Worm (Caenorhabditis elegans) whole organism, L2 larva: Measurements from ENCODE around the gene R04F11.3.
A peak's percentile ranks its signal among the peaks of the same experiment; 100 is the strongest.

ENCODE experiments used
- ama-1 ChIP-seq: fragments of 150-350 bp; optimal IDR thresholded peaks from 2 replicates; lab custom pipeline; 2018; ENCODE audit warnings: inconsistent platforms
- egl-27 ChIP-seq: sonication (generic microtip); optimal IDR thresholded peaks from 3 replicates; lab custom pipeline; 2017; ENCODE audit warnings: missing biosample characterization, missing genetic modification reagents, missing genetic modification characterization
- elt-3 ChIP-seq: sonication (generic microtip); optimal IDR thresholded peaks from 2 replicates; lab custom pipeline; 2017; ENCODE audit warnings: missing biosample characterization, missing genetic modification characterization
- nhr-12 ChIP-seq: fragments of 150-350 bp; optimal IDR thresholded peaks from 2 replicates; lab custom pipeline; 2014; ENCODE audit warnings: missing biosample characterization, missing genetic modification characterization
- snpc-4 ChIP-seq: fragments of 150-350 bp; optimal IDR thresholded peaks from 2 replicates; lab custom pipeline; 2014; ENCODE audit warnings: missing biosample characterization, missing genetic modification characterization
- unc-39 ChIP-seq: fragments of 150-350 bp; optimal IDR thresholded peaks from 2 replicates; lab custom pipeline; 2014; ENCODE audit warnings: missing biosample characterization, missing genetic modification characterization
- unc-62 ChIP-seq: fragments of 150-350 bp; optimal IDR thresholded peaks from 2 replicates; lab custom pipeline; 2014; ENCODE audit warnings: missing biosample characterization, missing genetic modification reagents, missing genetic modification characterization
- zag-1 ChIP-seq: fragments of 150-350 bp; optimal IDR thresholded peaks from 2 replicates; lab custom pipeline; 2014; ENCODE audit warnings: missing biosample characterization, missing genetic modification characterization

ce11 chrV:12300166-12300565, 16.8 kb downstream of the R04F11.3 start:
- TF ChIP-seq ama-1 (lab: Kevin White, UChicago), result no peak
- TF ChIP-seq elt-3, result no peak
- TF ChIP-seq unc-62 (GFP tag; lab: Kevin White, UChicago), result no peak
- peak; percentile 75 for TF ChIP-seq egl-27 (tag; lab: Kevin White, UChicago)
- peak; percentile 1 for TF ChIP-seq snpc-4 (tag; lab: Kevin White, UChicago)
- TF ChIP-seq unc-39 (tag; lab: Kevin White, UChicago), result no peak
- no peak for TF ChIP-seq zag-1 (tag; lab: Kevin White, UChicago)
- no peak for TF ChIP-seq nhr-12 (tag; lab: Kevin White, UChicago)
